Fruit fly (Drosophila melanogaster) Kc167 (cell line): ENCODE results near the gene Rab9Db.

Experiments
- Myc ChIP-seq: fragments of >200 bp; optimal IDR thresholded peaks from 2 replicates; lab custom pipeline; 2017; ENCODE audit warnings: missing external identifiers
- Sin3A ChIP-seq: fragments of >200 bp; optimal IDR thresholded peaks from 2 replicates; lab custom pipeline; 2018; ENCODE audit warnings: missing external identifiers
- h ChIP-seq: fragments of >200 bp; optimal IDR thresholded peaks from 3 replicates; lab custom pipeline; 2018; ENCODE audit warnings: missing external identifiers
- insv ChIP-seq: fragments of >200 bp; optimal IDR thresholded peaks from 3 replicates; lab custom pipeline; 2018; ENCODE audit warnings: missing external identifiers
- psq ChIP-seq: fragments of >200 bp; optimal IDR thresholded peaks from 2 replicates; lab custom pipeline; 2017; ENCODE audit warnings: missing external identifiers
- ttk ChIP-seq: sonication (Bioruptor generic); optimal IDR thresholded peaks from 2 replicates; lab custom pipeline; 2017; ENCODE audit warnings: missing external identifiers

Rab9Db gene

dm6 chrX:10615215-10615614 is 7.8 kb downstream of the Rab9Db start:
- no peak for TF ChIP-seq psq (lab: Kevin White, UChicago)

- TF ChIP-seq Myc (lab: Kevin White, UChicago) = no peak
- no peak for TF ChIP-seq ttk (lab: Kevin White, UChicago)
- no peak for TF ChIP-seq h (lab: Kevin White, UChicago)
- TF ChIP-seq psq (lab: Kevin White, UChicago) = no peak
- no peak for TF ChIP-seq insv (lab: Kevin White, UChicago)
- no peak for TF ChIP-seq Sin3A (lab: Kevin White, UChicago)
Measured at dm6 chrX:10613568-10613967, 9.5 kb downstream of the Rab9Db start.

- TF ChIP-seq insv (lab: Kevin White, UChicago) (no peak), Myc (lab: Kevin White, UChicago) (no peak), ttk (lab: Kevin White, UChicago) (no peak), psq (lab: Kevin White, UChicago) (no peak), h (lab: Kevin White, UChicago) (no peak), Sin3A (lab: Kevin White, UChicago) (no peak)
Measured at dm6 chrX:10607629-10608028, 15.4 kb downstream of the Rab9Db start.

dm6 chrX:10606889-10607478 is 16.0 kb downstream of the Rab9Db start:
- TF ChIP-seq insv (lab: Kevin White, UChicago) (no peak), h (lab: Kevin White, UChicago) (no peak), Sin3A (lab: Kevin White, UChicago) (no peak), ttk (lab: Kevin White, UChicago) (no peak), psq (lab: Kevin White, UChicago) (no peak), Myc (lab: Kevin White, UChicago) (no peak)

dm6 chrX:10602057-10602764 is 20.8 kb downstream of the Rab9Db start, which contains the start of gene CG1628:
TSS of gene CG1628 (minus strand) at chrX:10602714.
- TF ChIP-seq Myc (lab: Kevin White, UChicago) (no peak), psq (lab: Kevin White, UChicago) (peak; percentile 28), insv (lab: Kevin White, UChicago) (no peak), Sin3A (lab: Kevin White, UChicago) (no peak), ttk (lab: Kevin White, UChicago) (no peak), h (lab: Kevin White, UChicago) (no peak)

- TF ChIP-seq Myc (lab: Kevin White, UChicago) (no peak), insv (lab: Kevin White, UChicago) (no peak), h (lab: Kevin White, UChicago) (no peak), ttk (lab: Kevin White, UChicago) (no peak), psq (lab: Kevin White, UChicago) (no peak), Sin3A (lab: Kevin White, UChicago) (no peak)
Measured at dm6 chrX:10601479-10601921, 21.5 kb downstream of the Rab9Db start.

- no peak for TF ChIP-seq ttk (lab: Kevin White, UChicago)
- TF ChIP-seq psq (lab: Kevin White, UChicago) = no peak
- TF ChIP-seq h (lab: Kevin White, UChicago) = no peak
- TF ChIP-seq Myc (lab: Kevin White, UChicago) = no peak
- no peak for TF ChIP-seq Sin3A (lab: Kevin White, UChicago)
- TF ChIP-seq insv (lab: Kevin White, UChicago) = no peak
Measured at dm6 chrX:10600254-10600916, 22.6 kb downstream of the Rab9Db start.

- TF ChIP-seq psq (lab: Kevin White, UChicago) (no peak), Myc (lab: Kevin White, UChicago) (no peak), h (lab: Kevin White, UChicago) (no peak), insv (lab: Kevin White, UChicago) (no peak), Sin3A (lab: Kevin White, UChicago) (no peak), ttk (lab: Kevin White, UChicago) (no peak)
Measured at dm6 chrX:10599318-10599717, 23.7 kb downstream of the Rab9Db start.

- TF ChIP-seq Myc (lab: Kevin White, UChicago) (no peak), ttk (lab: Kevin White, UChicago) (no peak), Sin3A (lab: Kevin White, UChicago) (no peak), h (lab: Kevin White, UChicago) (no peak), psq (lab: Kevin White, UChicago) (no peak), insv (lab: Kevin White, UChicago) (no peak)
Measured at dm6 chrX:10595813-10596212, 27.2 kb downstream of the Rab9Db start, which contains the start of the genes Hmr and CG2124. TSS of gene Hmr (minus strand) at chrX:10595855. TSS of gene CG2124 (plus strand) at chrX:10596122.

dm6 chrX:10588789-10589188 is 34.2 kb downstream of the Rab9Db start, which contains the start of gene Rab9D:
TSS of gene Rab9D (plus strand) at chrX:10589089.
- TF ChIP-seq insv (lab: Kevin White, UChicago) (no peak), Sin3A (lab: Kevin White, UChicago) (no peak)

dm6 chrX:10587445-10587844 is 35.6 kb downstream of the Rab9Db start:
- TF ChIP-seq insv (lab: Kevin White, UChicago) = no peak
- TF ChIP-seq h (lab: Kevin White, UChicago) = no peak
- no peak for TF ChIP-seq Sin3A (lab: Kevin White, UChicago)
- TF ChIP-seq ttk (lab: Kevin White, UChicago) = no peak
- TF ChIP-seq Myc (lab: Kevin White, UChicago) = no peak
- TF ChIP-seq psq (lab: Kevin White, UChicago) = no peak
